Worm (Caenorhabditis elegans) whole organism, L4 larva: Measurements from ENCODE around the gene mel-11.

Experiments used
- R02D3.7 ChIP-seq: fragments of 150-350 bp; sonication (generic microtip); optimal IDR thresholded peaks from 3 replicates; lab custom pipeline; 2014; ENCODE audit warnings: missing biosample characterization, missing genetic modification characterization
- T20F7.1 ChIP-seq: fragments of 200-800 bp; sonication (Bioruptor generic); optimal IDR thresholded peaks from 2 replicates; lab custom pipeline; 2018; ENCODE audit warnings: mild to moderate bottlenecking, missing genetic modification characterization, missing compliant biosample characterization
- Y105C5A.15 ChIP-seq: fragments of 200-800 bp; sonication (Bioruptor generic); IDR thresholded peaks from 2 replicates; pipeline ENCODE4 v1.3.6; 2022; ENCODE audit warnings: missing genetic modification characterization, missing compliant biosample characterization
- Y48G9A.11 ChIP-seq: fragments of 200-800 bp; sonication (Bioruptor generic); IDR thresholded peaks from 2 replicates; pipeline ENCODE4 v1.3.6; 2022; ENCODE audit warnings: missing genetic modification reagents, missing genetic modification characterization, missing compliant biosample characterization
- Y5F2A.4 ChIP-seq: fragments of 200-800 bp; sonication (Bioruptor generic); optimal IDR thresholded peaks from 2 replicates; lab custom pipeline; 2018; ENCODE audit warnings: mild to moderate bottlenecking, missing genetic modification characterization, missing compliant biosample characterization
- attf-4 ChIP-seq: sonication (generic microtip); optimal IDR thresholded peaks from 3 replicates; lab custom pipeline; 2017; ENCODE audit warnings: missing biosample characterization, missing genetic modification characterization
- ceh-62 ChIP-seq: sonication (generic microtip); optimal IDR thresholded peaks from 2 replicates; lab custom pipeline; 2017; ENCODE audit warnings: missing biosample characterization, missing genetic modification characterization
- cey-2 ChIP-seq: sonication (generic microtip); optimal IDR thresholded peaks from 3 replicates; lab custom pipeline; 2017; ENCODE audit warnings: missing genetic modification characterization, mild to moderate bottlenecking, missing compliant biosample characterization, antibody characterized with exemption, borderline replicate concordance; ENCODE audit not compliant: insufficient read depth
- ctbp-1 ChIP-seq: fragments of 200-800 bp; sonication (Bioruptor generic); IDR thresholded peaks from 2 replicates; pipeline ENCODE4 v1.3.6; 2022; ENCODE audit warnings: missing genetic modification reagents, missing genetic modification characterization, missing compliant biosample characterization
- daf-16 ChIP-seq, 3 experiments: sonication (generic microtip); optimal IDR thresholded peaks; 2 replicates each; lab custom pipeline; 2016 to 2017; ENCODE audit warnings: missing genetic modification characterization in 3 of 3, missing genetic modification reagents in 3 of 3, mild to moderate bottlenecking in 2 of 3, missing compliant biosample characterization in 2 of 3, missing biosample characterization in 1 of 3, moderate library complexity in 1 of 3
- dmd-9 ChIP-seq: fragments of 200-800 bp; sonication (Bioruptor generic); IDR thresholded peaks from 2 replicates; pipeline ENCODE4 v1.3.6; 2022; ENCODE audit warnings: missing genetic modification reagents, missing genetic modification characterization, missing compliant biosample characterization
- dve-1 ChIP-seq: sonication (generic microtip); optimal IDR thresholded peaks from 2 replicates; lab custom pipeline; 2017; ENCODE audit warnings: antibody characterized with exemption, mild to moderate bottlenecking, missing genetic modification characterization, missing compliant biosample characterization; ENCODE audit not compliant: insufficient read depth
- egl-43 ChIP-seq: fragments of 200-800 bp; sonication (Bioruptor generic); IDR thresholded peaks from 2 replicates; pipeline ENCODE4 v1.3.6; 2022; ENCODE audit warnings: missing genetic modification reagents, missing genetic modification characterization, missing compliant biosample characterization
- hmg-1.1 ChIP-seq: fragments of 200-800 bp; sonication (Bioruptor generic); IDR thresholded peaks from 2 replicates; pipeline ENCODE4 v1.3.6; 2022; ENCODE audit warnings: missing genetic modification reagents, missing genetic modification characterization, missing compliant biosample characterization
- jun-1 ChIP-seq: fragments of 150-350 bp; optimal IDR thresholded peaks from 2 replicates; lab custom pipeline; 2014; ENCODE audit warnings: missing biosample characterization, missing genetic modification reagents, missing genetic modification characterization
- lin-13 ChIP-seq: fragments of 150-350 bp; optimal IDR thresholded peaks from 2 replicates; lab custom pipeline; 2014; ENCODE audit warnings: missing biosample characterization, missing genetic modification reagents, missing genetic modification characterization
- lin-39 ChIP-seq: fragments of 150-350 bp; optimal IDR thresholded peaks from 2 replicates; lab custom pipeline; 2014; ENCODE audit warnings: missing biosample characterization, missing genetic modification reagents, missing genetic modification characterization
- mep-1 ChIP-seq: fragments of 150-350 bp; sonication (generic microtip); optimal IDR thresholded peaks from 3 replicates; lab custom pipeline; 2014; ENCODE audit warnings: missing biosample characterization, missing genetic modification characterization
- mxl-2 ChIP-seq: fragments of 200-800 bp; sonication (Bioruptor generic); conservative IDR thresholded peaks from 2 replicates; pipeline ENCODE4 v1.3.6; 2022; ENCODE audit warnings: missing genetic modification reagents, missing genetic modification characterization, missing compliant biosample characterization
- mxl-3 ChIP-seq: fragments of 200-800 bp; sonication (Bioruptor generic); optimal IDR thresholded peaks from 2 replicates; lab custom pipeline; 2018; ENCODE audit warnings: mild to moderate bottlenecking, missing genetic modification characterization, missing compliant biosample characterization
- nhr-10 ChIP-seq: fragments of 150-350 bp; optimal IDR thresholded peaks from 2 replicates; lab custom pipeline; 2014; ENCODE audit warnings: missing biosample characterization, missing genetic modification characterization
- nhr-11 ChIP-seq: fragments of 150-350 bp; optimal IDR thresholded peaks from 2 replicates; lab custom pipeline; 2014; ENCODE audit warnings: missing biosample characterization, missing genetic modification characterization
- nhr-111 ChIP-seq: fragments of 200-800 bp; sonication (Bioruptor generic); optimal IDR thresholded peaks from 2 replicates; lab custom pipeline; 2018; ENCODE audit warnings: mild to moderate bottlenecking, missing genetic modification characterization, missing compliant biosample characterization
- nhr-42 ChIP-seq: fragments of 200-800 bp; sonication (Bioruptor generic); IDR thresholded peaks from 2 replicates; pipeline ENCODE4 v1.3.6; 2022; ENCODE audit warnings: missing genetic modification characterization, missing compliant biosample characterization
- nhr-48 ChIP-seq: sonication (generic microtip); optimal IDR thresholded peaks from 2 replicates; lab custom pipeline; 2016; ENCODE audit warnings: mild to moderate bottlenecking, missing genetic modification characterization, missing compliant biosample characterization
- nhr-77 ChIP-seq: fragments of 150-350 bp; optimal IDR thresholded peaks from 2 replicates; lab custom pipeline; 2014; ENCODE audit warnings: missing biosample characterization, missing genetic modification characterization
- pqm-1 ChIP-seq: sonication (generic microtip); optimal IDR thresholded peaks from 2 replicates; lab custom pipeline; 2017; ENCODE audit warnings: missing biosample characterization, missing genetic modification characterization
- skn-1 ChIP-seq: fragments of 150-350 bp; optimal IDR thresholded peaks from 2 replicates; lab custom pipeline; 2014; ENCODE audit warnings: missing biosample characterization, missing genetic modification characterization
- spr-1 ChIP-seq: sonication (generic microtip); optimal IDR thresholded peaks from 2 replicates; lab custom pipeline; 2016; ENCODE audit warnings: mild to moderate bottlenecking, missing genetic modification characterization, missing compliant biosample characterization
- spr-3 ChIP-seq: fragments of 200-800 bp; sonication (Bioruptor generic); optimal IDR thresholded peaks from 2 replicates; lab custom pipeline; 2018; ENCODE audit warnings: mild to moderate bottlenecking, missing genetic modification characterization, missing compliant biosample characterization
- tra-1 ChIP-seq: fragments of 200-800 bp; sonication (Bioruptor generic); IDR thresholded peaks from 2 replicates; pipeline ENCODE4 v1.3.6; 2022; ENCODE audit warnings: missing genetic modification reagents, missing genetic modification characterization, missing compliant biosample characterization
- zfp-2 ChIP-seq: sonication (generic microtip); optimal IDR thresholded peaks from 2 replicates; lab custom pipeline; 2016; ENCODE audit warnings: mild to moderate bottlenecking, missing genetic modification characterization, missing compliant biosample characterization
- zip-11 ChIP-seq: fragments of 200-800 bp; sonication (Bioruptor generic); IDR thresholded peaks from 2 replicates; pipeline ENCODE4 v1.3.6; 2022; ENCODE audit warnings: missing genetic modification characterization, missing compliant biosample characterization
- zip-2 ChIP-seq: fragments of 150-350 bp; optimal IDR thresholded peaks from 2 replicates; lab custom pipeline; 2014; ENCODE audit warnings: missing biosample characterization, missing genetic modification characterization
- ztf-11 ChIP-seq: fragments of 150-350 bp; optimal IDR thresholded peaks from 2 replicates; lab custom pipeline; 2014; ENCODE audit warnings: missing biosample characterization, missing genetic modification characterization
- ztf-7 ChIP-seq: fragments of 150-350 bp; optimal IDR thresholded peaks from 2 replicates; lab custom pipeline; 2014; ENCODE audit warnings: missing biosample characterization, missing genetic modification characterization

The mel-11 gene

ce11 chrII:9385241-9385640 lies 26.9 kb downstream of the mel-11 start, which contains the start of gene C06C3.7:
Gene C06C3.7, plus strand, starts transcription at chrII:9385541.
- TF ChIP-seq spr-3 (GFP tag; lab: Kevin White, UChicago): no peak
- TF ChIP-seq zip-2 (tag; lab: Kevin White, UChicago): no peak
- TF ChIP-seq mxl-2 (GFP tag; lab: Robert Waterston, UW): no peak
- no peak for TF ChIP-seq mep-1 (tag; lab: Kevin White, UChicago)
- no peak for TF ChIP-seq nhr-77
- no peak for TF ChIP-seq R02D3.7 (tag; lab: Kevin White, UChicago)
- no peak for TF ChIP-seq dmd-9 (GFP tag; lab: Robert Waterston, UW)
- TF ChIP-seq dve-1: no peak
- no peak for TF ChIP-seq ztf-11 (tag; lab: Kevin White, UChicago)

ce11 chrII:9392724-9393123 lies 34.4 kb downstream of the mel-11 start, which contains the start of gene lido-17:
Gene lido-17, minus strand, starts transcription at chrII:9392824.
- TF ChIP-seq zfp-2 (tag; lab: Kevin White, UChicago) (no peak), Y5F2A.4 (GFP tag; lab: Kevin White, UChicago) (no peak), attf-4 (tag; lab: Kevin White, UChicago) (no peak), hmg-1.1 (GFP tag; lab: Robert Waterston, UW) (no peak), lin-39 (tag; lab: Kevin White, UChicago) (no peak), Y48G9A.11 (no peak), nhr-111 (GFP tag; lab: Kevin White, UChicago) (no peak), spr-1 (tag; lab: Kevin White, UChicago) (no peak), T20F7.1 (GFP tag; lab: Kevin White, UChicago) (no peak), nhr-11 (tag; lab: Kevin White, UChicago) (no peak), ztf-7 (tag; lab: Kevin White, UChicago) (no peak), nhr-10 (no peak), dmd-9 (GFP tag; lab: Robert Waterston, UW) (no peak), lin-13 (GFP tag; lab: Kevin White, UChicago) (no peak), zip-11 (GFP tag; lab: Robert Waterston, UW) (no peak), tra-1 (GFP tag; lab: Robert Waterston, UW) (no peak), nhr-42 (GFP tag; lab: Robert Waterston, UW) (no peak), mxl-3 (GFP tag; lab: Kevin White, UChicago) (no peak)
- TF ChIP-seq, all 104 proteins: peak for 0

ce11 chrII:9397496-9397895 lies 39.2 kb downstream of the mel-11 start, which contains the start of gene Y51B9A.9:
Gene Y51B9A.9, minus strand, starts transcription at chrII:9397596.
- TF ChIP-seq pqm-1 (tag; lab: Kevin White, UChicago) (peak; percentile 47), daf-16 (GFP tag; optimal IDR thresholded peaks at IDR 0.05; lab: Kevin White, UChicago) (no peak), daf-16 (tag; optimal IDR thresholded peaks at IDR 0.05; lab: Kevin White, UChicago) (peak; percentile 68), nhr-48 (tag; lab: Kevin White, UChicago) (no peak)
- TF ChIP-seq, all 104 proteins: peak for 2

- TF ChIP-seq Y105C5A.15 (no peak), skn-1 (no peak), cey-2 (tag; lab: Kevin White, UChicago) (no peak), ctbp-1 (GFP tag; lab: Robert Waterston, UW) (no peak)
Observed at ce11 chrII:9398370-9398901, 40.1 kb downstream of the mel-11 start, which contains the start of the genes Y51B9A.14 and Y51B9A.8. Gene Y51B9A.14, minus strand, starts transcription at chrII:9398470. Gene Y51B9A.8, plus strand, starts transcription at chrII:9398851.

- TF ChIP-seq T20F7.1 (GFP tag; lab: Kevin White, UChicago) (no peak), nhr-77 (no peak), egl-43 (GFP tag; lab: Robert Waterston, UW) (no peak), ceh-62 (no peak), ztf-7 (tag; lab: Kevin White, UChicago) (no peak), jun-1 (tag; lab: Kevin White, UChicago) (no peak), zip-2 (tag; lab: Kevin White, UChicago) (no peak)
Observed at ce11 chrII:9399746-9400145, 41.4 kb downstream of the mel-11 start, which contains the start of gene Y51B9A.7. Gene Y51B9A.7, plus strand, starts transcription at chrII:9400046.
